Worm (Caenorhabditis elegans): ENCODE measurements around the gene dnc-4.

ce11 chrIV:8010521-8010920 is 9.1 kb downstream of the dnc-4 start:
- TF ChIP-seq ZK546.5 (tag; optimal IDR thresholded peaks at IDR 0.05) (no peak), sma-3 (GFP tag; optimal IDR thresholded peaks at IDR 0.05) (no peak), ama-1 (optimal IDR thresholded peaks at IDR 0.05) (no peak), nhr-129 (tag; optimal IDR thresholded peaks at IDR 0.05) (no peak), snpc-4 (tag; optimal IDR thresholded peaks at IDR 0.05) (no peak), nhr-25 (tag; optimal IDR thresholded peaks at IDR 0.05) (no peak), aly-2 (tag; optimal IDR thresholded peaks at IDR 0.05) (no peak), mdl-1 (tag; optimal IDR thresholded peaks at IDR 0.05) (no peak)
